Worm (Caenorhabditis elegans) whole organism, L3 larva: ENCODE measurements around the gene M163.9.

Source experiments
- R02D3.7 ChIP-seq: fragments of 150-350 bp; optimal IDR thresholded peaks from 2 replicates; lab custom pipeline; 2014; ENCODE audit warnings: missing biosample characterization, missing genetic modification characterization
- aly-2 ChIP-seq: fragments of 150-350 bp; optimal IDR thresholded peaks from 2 replicates; lab custom pipeline; 2014; ENCODE audit warnings: missing biosample characterization, missing genetic modification characterization
- ceh-82 ChIP-seq: fragments of 150-350 bp; optimal IDR thresholded peaks from 2 replicates; lab custom pipeline; 2014; ENCODE audit warnings: missing biosample characterization, missing genetic modification characterization
- eor-1 ChIP-seq, 2 experiments: fragments of 150-350 bp; optimal IDR thresholded peaks; 2 replicates each; lab custom pipeline; 2014 to 2018; ENCODE audit warnings: missing biosample characterization in 2 of 2, missing genetic modification characterization in 2 of 2
- nhr-11 ChIP-seq: fragments of 150-350 bp; optimal IDR thresholded peaks from 2 replicates; lab custom pipeline; 2014; ENCODE audit warnings: missing biosample characterization, missing genetic modification characterization
- nhr-12 ChIP-seq: fragments of 150-350 bp; optimal IDR thresholded peaks from 2 replicates; lab custom pipeline; 2014; ENCODE audit warnings: missing biosample characterization, missing genetic modification characterization
- nhr-237 ChIP-seq: fragments of 150-350 bp; optimal IDR thresholded peaks from 2 replicates; lab custom pipeline; 2014; ENCODE audit warnings: missing biosample characterization, missing genetic modification characterization
- nhr-28 ChIP-seq: fragments of 150-350 bp; optimal IDR thresholded peaks from 2 replicates; lab custom pipeline; 2014; ENCODE audit warnings: missing biosample characterization, missing genetic modification characterization
- nhr-76 ChIP-seq: fragments of 150-350 bp; sonication (generic microtip); optimal IDR thresholded peaks from 5 replicates; lab custom pipeline; 2014; ENCODE audit warnings: missing biosample characterization, missing genetic modification characterization
- pha-4 ChIP-seq: fragments of 150-350 bp; optimal IDR thresholded peaks from 2 replicates; lab custom pipeline; 2014; ENCODE audit warnings: missing biosample characterization, missing genetic modification reagents, missing genetic modification characterization
- pqm-1 ChIP-seq: fragments of 150-350 bp; optimal IDR thresholded peaks from 2 replicates; lab custom pipeline; 2017; ENCODE audit warnings: missing biosample characterization, missing genetic modification characterization, inconsistent platforms
- snpc-4 ChIP-seq: fragments of 150-350 bp; optimal IDR thresholded peaks from 2 replicates; lab custom pipeline; 2014; ENCODE audit warnings: missing biosample characterization, missing genetic modification characterization
- unc-62 ChIP-seq: fragments of 150-350 bp; sonication (generic microtip); optimal IDR thresholded peaks from 4 replicates; lab custom pipeline; 2014; ENCODE audit warnings: missing biosample characterization, missing genetic modification reagents, missing genetic modification characterization
- ztf-11 ChIP-seq: fragments of 150-350 bp; optimal IDR thresholded peaks from 2 replicates; lab custom pipeline; 2014; ENCODE audit warnings: missing biosample characterization, missing genetic modification characterization

DNA sequence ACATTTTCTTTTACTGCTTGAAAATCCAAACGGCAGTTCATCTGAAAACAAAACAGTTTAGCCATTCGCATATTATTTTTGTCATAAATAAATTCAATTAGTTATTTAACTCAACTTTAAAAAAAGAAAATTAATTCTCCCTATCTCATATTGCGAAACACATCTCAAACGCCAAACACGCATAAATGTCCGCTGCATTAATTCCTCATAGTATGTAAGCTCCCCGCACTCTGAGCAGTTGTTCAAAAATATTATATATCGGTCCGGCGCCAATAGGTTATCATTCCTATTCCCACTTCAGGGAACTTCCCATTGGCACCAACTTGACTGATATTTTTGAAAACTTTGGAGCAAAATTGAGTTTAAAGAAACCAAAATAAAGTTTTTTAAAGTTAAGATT, 8.8 kb downstream of the M163.9 start:
- no peak for TF ChIP-seq nhr-237 (tag; lab: Kevin White, UChicago)
- no peak for TF ChIP-seq nhr-11 (tag; lab: Kevin White, UChicago)
- TF ChIP-seq nhr-76 (tag; lab: Kevin White, UChicago) = no peak
- peak; percentile 98 for TF ChIP-seq snpc-4 (tag; lab: Kevin White, UChicago)
- no peak for TF ChIP-seq unc-62
- no peak for TF ChIP-seq R02D3.7
- no peak for TF ChIP-seq ztf-11
- TF ChIP-seq ceh-82 (tag; lab: Kevin White, UChicago) = peak; percentile 25
- TF ChIP-seq pha-4 (tag; lab: Kevin White, UChicago) = no peak
- no peak for TF ChIP-seq aly-2
- TF ChIP-seq pqm-1 (tag; lab: Kevin White, UChicago) = no peak
- TF ChIP-seq nhr-12 (tag; lab: Kevin White, UChicago) = no peak
- TF ChIP-seq nhr-28 (tag; lab: Kevin White, UChicago) = no peak
- TF ChIP-seq eor-1 (tag; optimal IDR thresholded peaks at IDR 0.05; lab: Kevin White, UChicago) = no peak
